Fruit fly (Drosophila melanogaster): ENCODE results near the gene CG45067.

Gene CG45067

DNA sequence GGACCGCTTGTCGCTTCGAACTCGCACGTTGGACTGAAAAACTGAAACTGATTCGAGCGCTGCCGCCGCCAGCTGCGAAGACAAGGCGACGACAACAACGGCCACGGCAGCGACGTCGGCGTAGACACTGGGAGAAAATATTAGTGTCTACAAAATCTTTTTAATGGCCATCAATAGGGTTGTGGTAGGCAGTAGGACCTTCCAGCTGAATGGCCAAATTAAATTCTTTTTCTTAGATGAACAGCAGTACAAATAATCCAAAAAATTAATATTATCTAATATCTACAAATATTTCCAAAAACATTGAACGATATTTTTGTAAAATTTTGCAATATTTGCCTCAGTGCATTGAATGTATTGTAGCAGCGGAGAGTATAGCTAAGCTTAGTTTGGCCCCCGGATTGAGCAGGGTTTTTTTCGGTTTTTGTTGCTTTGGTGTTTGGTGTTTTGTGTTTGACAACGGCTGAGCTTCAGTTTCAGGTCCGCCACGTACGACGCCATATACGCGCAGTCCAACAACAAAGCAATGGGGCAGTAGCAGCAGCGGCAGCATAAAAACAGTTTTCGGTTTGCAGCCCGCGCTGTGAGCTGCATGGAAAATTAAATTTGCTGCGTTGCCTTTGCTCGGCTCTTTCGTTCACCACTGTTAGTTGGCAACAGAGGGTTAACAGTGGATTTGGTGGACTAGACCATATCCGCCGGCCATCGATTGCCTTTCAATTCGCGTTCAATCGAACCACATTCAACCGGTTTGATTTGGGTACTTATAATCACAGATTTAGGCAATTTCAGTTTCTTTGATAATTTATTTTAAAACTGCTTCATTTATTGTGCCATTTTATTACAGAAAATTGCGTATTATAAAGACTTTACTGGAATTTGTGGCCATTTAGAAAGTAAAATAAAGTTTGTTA, 7.1 kb downstream of the CG45067 start, which contains the start of gene Cht7 (continued):
- TF ChIP-seq CG9817 (tag; optimal IDR thresholded peaks at IDR 0.05), result peak; percentile 82
- no peak for TF ChIP-seq CG10565 (GFP tag; optimal IDR thresholded peaks at IDR 0.05)
- TF ChIP-seq Hr3 (GFP tag; optimal IDR thresholded peaks at IDR 0.05), result peak; percentile 80
- TF ChIP-seq CG3838 (GFP tag; optimal IDR thresholded peaks at IDR 0.05), result peak; percentile 45
- TF ChIP-seq CG14050 (GFP tag; IDR thresholded peaks at IDR 0.05), result peak; percentile 82
- no peak for TF ChIP-seq hbn (GFP tag; IDR thresholded peaks at IDR 0.05; ENCODE audit: partially characterized antibody)
- TF ChIP-seq cwo (GFP tag; optimal IDR thresholded peaks at IDR 0.05), result peak; percentile 75
- TF ChIP-seq sob (GFP tag; IDR thresholded peaks at IDR 0.05), result peak; percentile 83
- peak; percentile 76 for TF ChIP-seq ken (GFP tag; IDR thresholded peaks at IDR 0.05)
- TF ChIP-seq Dp (GFP tag; optimal IDR thresholded peaks at IDR 0.05), result no peak
- TF ChIP-seq fru (optimal IDR thresholded peaks at IDR 0.05), result no peak
- peak in 1 of 2 experiments; percentile 45 for TF ChIP-seq crp (GFP tag; optimal IDR thresholded peaks at IDR 0.05)
- TF ChIP-seq CG14965 (GFP tag; optimal IDR thresholded peaks at IDR 0.05; ENCODE audit: borderline replicate concordance), result no peak
- peak in 1 of 3 experiments; percentile 83 for TF ChIP-seq lola (GFP tag; optimal IDR thresholded peaks at IDR 0.05)
- 0 out of 2 replicates have a peak, but pooled peaks have one; percentile 17 for TF ChIP-seq cas (GFP tag; IDR thresholded peaks at IDR 0.05)
- TF ChIP-seq CG17568 (GFP tag; optimal IDR thresholded peaks at IDR 0.05), result peak; percentile 83
- TF ChIP-seq CG9797 (GFP tag; optimal IDR thresholded peaks at IDR 0.05), result peak; percentile 2
- peak; percentile 39 for TF ChIP-seq CG7987 (GFP tag; optimal IDR thresholded peaks at IDR 0.05)
- peak; percentile 54 for TF ChIP-seq tx (GFP tag; optimal IDR thresholded peaks at IDR 0.05)
- peak; percentile 63 for TF ChIP-seq CG33213 (GFP tag; optimal IDR thresholded peaks at IDR 0.05)
- TF ChIP-seq CG17612 (GFP tag; IDR thresholded peaks at IDR 0.05), result peak; percentile 64
- peak; percentile 80 for TF ChIP-seq CG17359 (tag; optimal IDR thresholded peaks at IDR 0.05)
- TF ChIP-seq CG4328 (GFP tag; optimal IDR thresholded peaks at IDR 0.05), result peak; percentile 55
- TF ChIP-seq TFAM (GFP tag; optimal IDR thresholded peaks at IDR 0.05), result no peak
- peak; percentile 83 for TF ChIP-seq CG3281 (GFP tag; optimal IDR thresholded peaks at IDR 0.05)
- TF ChIP-seq CG16779 (GFP tag; IDR thresholded peaks at IDR 0.05), result no peak
- TF ChIP-seq ash1 (GFP tag; optimal IDR thresholded peaks at IDR 0.05), result no peak
- TF ChIP-seq Atf-2 (GFP tag; optimal IDR thresholded peaks at IDR 0.05), result peak; percentile 66
- peak; percentile 78 for TF ChIP-seq CG6813 (GFP tag; optimal IDR thresholded peaks at IDR 0.05)
- TF ChIP-seq HHEX (GFP tag; optimal IDR thresholded peaks at IDR 0.05), result peak; percentile 72
- peak; percentile 47 for TF ChIP-seq mam (GFP tag; optimal IDR thresholded peaks at IDR 0.05)
- TF ChIP-seq CG3163 (GFP tag; optimal IDR thresholded peaks at IDR 0.05), result peak; percentile 1
- TF ChIP-seq CG4617 (GFP tag; optimal IDR thresholded peaks at IDR 0.05; ENCODE audit: borderline replicate concordance), result peak; percentile 62
- TF ChIP-seq Mes4 (GFP tag; optimal IDR thresholded peaks at IDR 0.05), result peak; percentile 51
- peak; percentile 58 for TF ChIP-seq pho (GFP tag; optimal IDR thresholded peaks at IDR 0.05)
- TF ChIP-seq MTF-1 (GFP tag; optimal IDR thresholded peaks at IDR 0.05; ENCODE audit: borderline replicate concordance), result peak; percentile 54
- peak; percentile 47 for TF ChIP-seq CG6683 (GFP tag; optimal IDR thresholded peaks at IDR 0.05)
- peak; percentile 90 for TF ChIP-seq Xrp1 (GFP tag; IDR thresholded peaks at IDR 0.05)
- no peak for TF ChIP-seq BEAF-32 (GFP tag; optimal IDR thresholded peaks at IDR 0.05)
- TF ChIP-seq CG10209 (GFP tag; optimal IDR thresholded peaks at IDR 0.05), result peak; percentile 89
- peak; percentile 29; the same call in 1 of the 2 replicates for TF ChIP-seq CG43689 (GFP tag; IDR thresholded peaks at IDR 0.05)
- no peak for TF ChIP-seq pros (GFP tag; optimal IDR thresholded peaks at IDR 0.05)
- peak; percentile 90 for TF ChIP-seq seq (GFP tag; IDR thresholded peaks at IDR 0.05)
- peak; percentile 60 for TF ChIP-seq CG34376 (GFP tag; optimal IDR thresholded peaks at IDR 0.05)
- peak; percentile 91 for TF ChIP-seq Oli (tag; optimal IDR thresholded peaks at IDR 0.05)
- peak; percentile 88 for TF ChIP-seq az2 (GFP tag; optimal IDR thresholded peaks at IDR 0.05)
- TF ChIP-seq CG1602 (GFP tag; optimal IDR thresholded peaks at IDR 0.05), result peak; percentile 80

Measured in whole organism, embryonic.